Worm (Caenorhabditis elegans): ENCODE data around the gene C29F5.1.

- no peak for TF ChIP-seq W03F9.2 (tag; optimal IDR thresholded peaks at IDR 0.05)
- TF ChIP-seq dao-5 (tag; optimal IDR thresholded peaks at IDR 0.05), result no peak
Observed at ce11 chrII:6346551-6347079, 43.3 kb downstream of the C29F5.1 start.
